Fruit fly (Drosophila melanogaster) whole organism, adult: Measurements from ENCODE around the gene CG5614.

Experiments used
- CG11617 ChIP-seq: fragments of 200-800 bp; sonication (Bioruptor generic); optimal IDR thresholded peaks from 2 replicates; lab custom pipeline; 2017; ENCODE audit warnings: mild to moderate bottlenecking, missing biosample characterization, missing genetic modification reagents, missing genetic modification characterization
- CG12768 ChIP-seq: fragments of 200-800 bp; sonication (Bioruptor generic); optimal IDR thresholded peaks from 2 replicates; lab custom pipeline; 2017; ENCODE audit warnings: missing biosample characterization, missing genetic modification characterization, mild to moderate bottlenecking, moderate library complexity, missing genetic modification reagents
- CG14711 ChIP-seq: fragments of 200-800 bp; sonication (Bioruptor generic); optimal IDR thresholded peaks from 2 replicates; lab custom pipeline; 2018; ENCODE audit warnings: missing biosample characterization, mild to moderate bottlenecking, missing genetic modification characterization, moderate library complexity
- CG7045 ChIP-seq: fragments of 200-800 bp; sonication (Bioruptor generic); optimal IDR thresholded peaks from 2 replicates; lab custom pipeline; 2017; ENCODE audit warnings: missing biosample characterization, mild to moderate bottlenecking, missing genetic modification characterization
- Crg-1 ChIP-seq: fragments of 200-800 bp; sonication (Bioruptor generic); optimal IDR thresholded peaks from 2 replicates; lab custom pipeline; 2016; ENCODE audit warnings: missing biosample characterization, missing genetic modification characterization
- Mnt ChIP-seq: fragments of 200-800 bp; sonication (Bioruptor generic); optimal IDR thresholded peaks from 2 replicates; lab custom pipeline; 2016; ENCODE audit warnings: missing biosample characterization, mild to moderate bottlenecking, missing genetic modification characterization
- bab1 ChIP-seq: fragments of 200-800 bp; sonication (Bioruptor generic); optimal IDR thresholded peaks from 3 replicates; lab custom pipeline; 2019; ENCODE audit warnings: missing biosample characterization, mild to moderate bottlenecking, missing genetic modification characterization, moderate library complexity
- cic ChIP-seq: fragments of 200-800 bp; sonication (Bioruptor generic); optimal IDR thresholded peaks from 2 replicates; lab custom pipeline; 2017; ENCODE audit warnings: missing biosample characterization, mild to moderate bottlenecking, missing genetic modification characterization, moderate library complexity
- kay ChIP-seq: fragments of 200-800 bp; sonication (Bioruptor generic); peaks from one replicate; lab custom pipeline; 2016; ENCODE audit warnings: missing biosample characterization, missing genetic modification characterization, borderline replicate concordance
- ovo ChIP-seq: fragments of 200-800 bp; sonication (Bioruptor generic); optimal IDR thresholded peaks from 2 replicates; lab custom pipeline; 2016; ENCODE audit warnings: missing biosample characterization, missing genetic modification characterization
- tj ChIP-seq: fragments of 200-800 bp; sonication (Bioruptor generic); optimal IDR thresholded peaks from 3 replicates; lab custom pipeline; 2017; ENCODE audit warnings: missing biosample characterization, mild to moderate bottlenecking, missing genetic modification characterization, moderate library complexity
- toe ChIP-seq: fragments of 200-800 bp; sonication (Bioruptor generic); optimal IDR thresholded peaks from 2 replicates; lab custom pipeline; 2016; ENCODE audit warnings: missing biosample characterization, missing genetic modification characterization

Gene CG5614

dm6 chr3R:15825521-15825920 is 45.9 kb downstream of the CG5614 start, which contains the start of gene CG4576:
TSS of gene CG4576 (plus strand) at chr3R:15825747.
- no peak for TF ChIP-seq kay (GFP tag; lab: Kevin White, UChicago)
- TF ChIP-seq Crg-1 (GFP tag; lab: Kevin White, UChicago) = no peak
- no peak for TF ChIP-seq toe (GFP tag; lab: Kevin White, UChicago)
- TF ChIP-seq bab1 = no peak
- no peak for TF ChIP-seq CG7045 (GFP tag; lab: Kevin White, UChicago)
- no peak for TF ChIP-seq cic (GFP tag; lab: Kevin White, UChicago)
- no peak for TF ChIP-seq CG12768 (GFP tag; lab: Kevin White, UChicago)
- TF ChIP-seq CG14711 = no peak
- TF ChIP-seq tj (GFP tag; lab: Kevin White, UChicago) = no peak
- TF ChIP-seq Mnt (GFP tag; lab: Kevin White, UChicago) = no peak
- no peak for TF ChIP-seq ovo (GFP tag; lab: Kevin White, UChicago)
- TF ChIP-seq CG11617 = no peak

dm6 chr3R:15827559-15827958 is 48.0 kb downstream of the CG5614 start:
- TF ChIP-seq kay (GFP tag; lab: Kevin White, UChicago) = peak; percentile 20
- no peak for TF ChIP-seq cic (GFP tag; lab: Kevin White, UChicago)
